Worm (Caenorhabditis elegans) whole organism, L3 larva: Measurements from ENCODE around the gene ech-8.

Source experiments
- ama-1 ChIP-seq: fragments of 150-350 bp; optimal IDR thresholded peaks from 2 replicates; lab custom pipeline; 2018
- ceh-16 ChIP-seq: sonication (generic microtip); optimal IDR thresholded peaks from 2 replicates; lab custom pipeline; 2017; ENCODE audit warnings: missing biosample characterization, missing genetic modification characterization
- elt-2 ChIP-seq: sonication (generic microtip); optimal IDR thresholded peaks from 2 replicates; lab custom pipeline; 2016; ENCODE audit warnings: missing genetic modification reagents, mild to moderate bottlenecking, missing genetic modification characterization, missing compliant biosample characterization
- mdl-1 ChIP-seq: fragments of 150-350 bp; optimal IDR thresholded peaks from 2 replicates; lab custom pipeline; 2014; ENCODE audit warnings: missing biosample characterization, missing genetic modification characterization
- nhr-28 ChIP-seq: fragments of 150-350 bp; optimal IDR thresholded peaks from 2 replicates; lab custom pipeline; 2014; ENCODE audit warnings: missing biosample characterization, missing genetic modification characterization
- nhr-76 ChIP-seq: fragments of 150-350 bp; sonication (generic microtip); optimal IDR thresholded peaks from 5 replicates; lab custom pipeline; 2014; ENCODE audit warnings: missing biosample characterization, missing genetic modification characterization
- snpc-4 ChIP-seq: fragments of 150-350 bp; optimal IDR thresholded peaks from 2 replicates; lab custom pipeline; 2014; ENCODE audit warnings: missing biosample characterization, missing genetic modification characterization
- unc-39 ChIP-seq: sonication (generic microtip); optimal IDR thresholded peaks from 4 replicates; lab custom pipeline; 2017; ENCODE audit warnings: missing biosample characterization, missing genetic modification characterization
- unc-62 ChIP-seq: fragments of 150-350 bp; sonication (generic microtip); optimal IDR thresholded peaks from 4 replicates; lab custom pipeline; 2014; ENCODE audit warnings: missing biosample characterization, missing genetic modification reagents, missing genetic modification characterization
- ztf-11 ChIP-seq: fragments of 150-350 bp; optimal IDR thresholded peaks from 2 replicates; lab custom pipeline; 2014; ENCODE audit warnings: missing biosample characterization, missing genetic modification characterization
- ztf-4 ChIP-seq: fragments of 150-350 bp; optimal IDR thresholded peaks from 2 replicates; lab custom pipeline; 2014; ENCODE audit warnings: missing biosample characterization, missing genetic modification characterization

ce11 chrIV:10232456-10232855, 6.5 kb downstream of the ech-8 start, which contains the start of gene F01G10.4:
- TF ChIP-seq ama-1 (lab: Kevin White, UChicago) (no peak), ztf-4 (no peak), snpc-4 (tag; lab: Kevin White, UChicago) (no peak), ceh-16 (tag; lab: Kevin White, UChicago) (no peak), ztf-11 (tag; lab: Kevin White, UChicago) (no peak), mdl-1 (tag; lab: Kevin White, UChicago) (no peak), unc-62 (GFP tag; lab: Kevin White, UChicago) (no peak), elt-2 (tag; lab: Kevin White, UChicago) (no peak), nhr-28 (no peak), unc-39 (tag; lab: Kevin White, UChicago) (no peak), nhr-76 (no peak)
